Fruit fly (Drosophila melanogaster): ENCODE data around the gene Ctps.

DNA sequence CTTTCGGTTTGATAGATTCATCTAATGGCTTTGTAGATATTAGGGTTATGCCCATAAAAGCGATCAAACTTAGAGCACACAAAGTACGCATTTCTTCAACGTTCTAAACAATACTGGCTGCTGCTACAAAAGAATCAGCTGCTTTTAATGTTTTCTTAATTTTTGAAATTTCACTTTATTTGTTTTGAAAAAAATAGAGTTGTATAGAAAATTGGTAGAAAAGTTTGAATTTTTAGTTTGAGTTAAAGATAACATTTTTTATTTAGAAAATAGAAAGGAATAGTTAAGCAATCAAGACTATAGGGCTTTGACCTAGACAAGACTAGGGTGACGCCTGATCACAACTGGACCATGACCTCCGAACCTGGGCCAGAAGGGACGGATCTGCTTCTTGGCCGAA is 47.6 kb upstream of the Ctps start, which contains the start of gene CG18581:
- TF ChIP-seq CG8478 (optimal IDR thresholded peaks at IDR 0.05) (no peak), CTCF (optimal IDR thresholded peaks at IDR 0.05) (no peak)
